Fruit fly (Drosophila melanogaster): ENCODE results near the gene ATP8B.

ATP8B gene

DNA sequence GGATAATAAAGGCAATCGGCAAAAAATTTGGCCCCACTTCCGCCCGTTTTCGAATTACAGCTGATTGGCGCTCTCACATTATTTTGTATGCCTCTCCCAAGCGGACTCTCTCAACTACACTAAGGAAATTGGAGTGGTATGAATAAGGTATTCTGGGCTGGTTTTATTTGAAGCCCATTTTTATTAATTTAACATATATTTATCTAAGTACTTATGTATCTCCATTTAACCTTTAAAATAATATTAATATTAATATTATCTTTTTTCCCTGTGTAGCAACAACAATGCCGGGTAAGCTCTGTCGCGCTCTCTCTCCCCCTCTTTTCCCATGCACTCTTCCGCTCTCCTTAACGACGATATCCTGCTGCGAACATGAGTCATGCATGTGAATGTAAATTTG lies 11.5 kb downstream of the ATP8B start (continued):
- peak; percentile 53 for TF ChIP-seq Smox (GFP tag; optimal IDR thresholded peaks at IDR 0.05)
- peak; percentile 73 for TF ChIP-seq CG6792 (GFP tag; optimal IDR thresholded peaks at IDR 0.05)
- TF ChIP-seq Sox102F (GFP tag; optimal IDR thresholded peaks at IDR 0.05), result peak; percentile 68
- peak; percentile 74 for TF ChIP-seq CG8632 (GFP tag; optimal IDR thresholded peaks at IDR 0.05)
- TF ChIP-seq CG15336 (GFP tag; IDR thresholded peaks at IDR 0.05), result no peak; the same call in 1 of the 2 replicates
- peak; percentile 67 for TF ChIP-seq topi (GFP tag; optimal IDR thresholded peaks at IDR 0.05)
- peak; percentile 71 for TF ChIP-seq Met (GFP tag; optimal IDR thresholded peaks at IDR 0.05)
- TF ChIP-seq Eip78C (GFP tag), result no peak

DNA sequence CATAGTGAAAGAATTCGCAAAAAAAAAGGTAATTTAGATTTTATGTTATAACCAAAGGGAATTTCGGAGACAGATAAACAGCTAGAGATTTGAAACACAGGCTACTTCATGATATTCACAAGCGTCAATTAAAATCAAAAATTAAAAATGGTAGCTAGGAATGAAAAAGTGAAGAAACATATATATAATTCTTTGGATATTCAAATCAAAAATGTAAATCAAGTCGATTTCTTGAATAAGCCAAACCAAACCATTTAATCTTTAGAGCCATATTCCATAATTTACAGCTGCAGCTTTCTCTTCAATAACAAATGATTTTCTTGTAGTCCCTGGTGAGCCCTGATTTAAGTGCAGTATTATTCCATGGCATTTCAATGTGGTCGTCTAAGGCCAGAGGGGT lies 27.6 kb downstream of the ATP8B start, which contains the start of gene CG14740:
Gene CG14740, minus strand, starts transcription at position 101 of the 400 bp plus-strand sequence.
- TF ChIP-seq ss (GFP tag; optimal IDR thresholded peaks at IDR 0.05) (no peak), esn (GFP tag; optimal IDR thresholded peaks at IDR 0.05) (no peak), achi (GFP tag; optimal IDR thresholded peaks at IDR 0.05) (no peak), Hr4 (GFP tag; optimal IDR thresholded peaks at IDR 0.05) (no peak), CG4318 (GFP tag; optimal IDR thresholded peaks at IDR 0.05) (no peak), acj6 (GFP tag; optimal IDR thresholded peaks at IDR 0.05) (no peak), CG11294 (GFP tag; IDR thresholded peaks at IDR 0.05) (no peak)

DNA sequence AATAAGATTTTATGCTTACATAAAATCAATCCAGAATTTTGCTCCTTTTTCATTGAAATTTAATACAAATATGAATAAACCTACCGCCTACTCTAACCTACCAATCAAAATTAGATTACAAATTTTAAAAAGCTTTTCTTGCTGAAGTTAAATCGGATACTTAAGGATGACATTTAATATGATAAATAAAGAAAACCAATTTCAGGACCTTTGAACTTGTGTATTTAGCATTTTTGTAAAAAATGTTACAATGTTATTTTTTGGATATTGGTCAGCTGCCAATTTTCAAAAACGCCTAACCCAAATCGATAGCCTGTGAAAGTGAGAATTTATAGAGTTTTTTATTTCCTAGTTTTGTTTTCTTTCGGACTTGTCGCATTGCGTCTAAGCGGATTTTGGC lies 41.3 kb downstream of the ATP8B start, which contains the start of gene CG14739:
Gene CG14739, minus strand, starts transcription at position 101 of the 400 bp plus-strand sequence.
- TF ChIP-seq fd59A (GFP tag; optimal IDR thresholded peaks at IDR 0.05) (no peak), pdm3 (GFP tag; optimal IDR thresholded peaks at IDR 0.05) (no peak), CG4318 (GFP tag; optimal IDR thresholded peaks at IDR 0.05) (no peak), acj6 (GFP tag; optimal IDR thresholded peaks at IDR 0.05) (no peak), CG7368 (GFP tag; optimal IDR thresholded peaks at IDR 0.05) (no peak), Gug (GFP tag; IDR thresholded peaks at IDR 0.05) (no peak), CG6854 (GFP tag; optimal IDR thresholded peaks at IDR 0.05) (no peak), dac (GFP tag; optimal IDR thresholded peaks at IDR 0.05) (no peak), CG15336 (GFP tag; IDR thresholded peaks at IDR 0.05) (no peak), CG9139 (GFP tag; optimal IDR thresholded peaks at IDR 0.05) (no peak), Eip78C (GFP tag) (no peak)

DNA sequence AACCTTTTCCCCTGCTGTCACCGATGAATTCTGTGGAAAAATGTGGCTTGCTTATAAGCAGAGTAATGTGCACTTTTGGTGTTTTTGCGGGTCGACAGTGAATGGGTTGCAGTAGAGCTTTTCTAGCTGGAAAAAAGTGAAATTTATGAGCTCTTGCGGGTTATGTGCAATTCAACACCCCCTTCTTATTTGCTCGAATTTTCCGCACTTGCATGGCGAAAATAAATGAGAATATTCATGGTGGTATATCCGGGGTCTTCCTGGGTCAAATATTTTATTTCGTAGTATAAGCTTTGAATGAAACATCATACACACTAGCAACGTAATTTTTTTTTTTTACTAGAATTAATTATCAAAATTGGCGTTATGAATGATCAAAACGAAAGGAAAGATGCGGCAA lies 50.2 kb downstream of the ATP8B start, which contains the start of gene CG14736:
Gene CG14736, plus strand, starts transcription at position 301 of the 400 bp plus-strand sequence.
- TF ChIP-seq lz (GFP tag; optimal IDR thresholded peaks at IDR 0.05), result no peak
- TF ChIP-seq Ets21C (GFP tag; optimal IDR thresholded peaks at IDR 0.05), result no peak
- no peak for TF ChIP-seq fkh (GFP tag; optimal IDR thresholded peaks at IDR 0.05)
- TF ChIP-seq pdm3 (GFP tag; optimal IDR thresholded peaks at IDR 0.05), result no peak
- TF ChIP-seq OdsH (GFP tag; optimal IDR thresholded peaks at IDR 0.05), result no peak
- TF ChIP-seq CG10631 (GFP tag; optimal IDR thresholded peaks at IDR 0.05), result no peak
- no peak for TF ChIP-seq net (GFP tag; optimal IDR thresholded peaks at IDR 0.05)
- no peak for TF ChIP-seq CG6792 (GFP tag; optimal IDR thresholded peaks at IDR 0.05)

DNA sequence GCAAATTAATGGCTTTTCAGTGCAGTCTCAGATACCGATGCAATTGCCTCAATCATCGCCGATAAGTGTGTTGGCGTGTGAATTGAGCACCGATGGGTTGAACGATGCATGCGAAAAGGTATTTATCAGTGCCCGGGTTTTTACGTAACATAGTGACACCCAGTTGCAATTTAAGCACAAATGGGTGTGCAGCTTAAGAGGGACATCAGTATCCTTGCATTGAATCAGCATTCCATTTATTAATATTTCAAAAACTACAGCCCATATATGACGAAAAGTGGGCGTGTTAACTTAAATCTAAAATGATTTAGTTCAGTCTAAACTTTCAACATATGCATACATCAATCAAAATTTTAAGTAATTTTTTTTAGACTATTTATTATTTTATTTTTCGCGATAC lies 57.6 kb downstream of the ATP8B start, which contains the start of gene ssp5:
Gene ssp5, plus strand, starts transcription at position 301 of the 400 bp plus-strand sequence.
- TF ChIP-seq svp (GFP tag) (peak; percentile 46), CG32006 (GFP tag; optimal IDR thresholded peaks at IDR 0.05) (no peak), fd85E (GFP tag; optimal IDR thresholded peaks at IDR 0.05) (no peak), Ets21C (GFP tag; optimal IDR thresholded peaks at IDR 0.05) (no peak), CG11762 (GFP tag; optimal IDR thresholded peaks at IDR 0.05; ENCODE audit: insufficient read depth) (no peak), esn (GFP tag; optimal IDR thresholded peaks at IDR 0.05) (no peak)

DNA sequence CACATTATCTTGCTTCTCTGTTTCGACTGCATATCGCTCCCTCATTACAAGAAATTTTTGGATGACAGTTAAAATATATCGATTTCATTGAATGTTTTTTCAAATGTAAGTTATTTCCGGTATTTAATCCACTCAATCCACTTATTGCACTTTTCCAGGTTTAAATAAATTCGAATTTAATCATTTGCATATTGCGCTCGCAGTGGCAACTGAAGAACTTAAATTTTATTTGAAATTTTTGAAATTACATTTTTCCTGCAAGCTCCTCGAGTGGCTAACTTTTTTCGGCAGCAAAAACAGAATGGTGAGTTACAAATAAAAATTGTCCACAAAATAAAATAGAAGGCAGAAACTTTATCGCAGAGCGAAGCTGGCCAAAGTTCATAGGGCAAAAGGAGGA lies 58.8 kb downstream of the ATP8B start, which contains the start of the genes CG31358, CG42504 and CG42505:
Gene CG31358, minus strand, starts transcription at position 101 of the 400 bp plus-strand sequence.
Gene CG42504, minus strand, starts transcription at position 101 of the 400 bp plus-strand sequence.
Gene CG42505, minus strand, starts transcription at position 101 of the 400 bp plus-strand sequence.
- TF ChIP-seq Blimp-1 (GFP tag; optimal IDR thresholded peaks at IDR 0.05) (no peak), CG11762 (GFP tag; optimal IDR thresholded peaks at IDR 0.05; ENCODE audit: insufficient read depth) (no peak), svp (GFP tag) (no peak), Eip93F (GFP tag; optimal IDR thresholded peaks at IDR 0.05) (no peak), vri (GFP tag; optimal IDR thresholded peaks at IDR 0.05) (no peak), CG6276 (GFP tag; optimal IDR thresholded peaks at IDR 0.05) (no peak), Lpt (GFP tag; optimal IDR thresholded peaks at IDR 0.05) (no peak), OdsH (GFP tag; optimal IDR thresholded peaks at IDR 0.05) (no peak), Ets21C (GFP tag; optimal IDR thresholded peaks at IDR 0.05) (no peak), CG8632 (GFP tag; optimal IDR thresholded peaks at IDR 0.05) (no peak), achi (GFP tag; optimal IDR thresholded peaks at IDR 0.05) (no peak), fd59A (GFP tag; optimal IDR thresholded peaks at IDR 0.05) (no peak), CG6808 (GFP tag; optimal IDR thresholded peaks at IDR 0.05) (no peak), CG34406 (GFP tag; optimal IDR thresholded peaks at IDR 0.05) (no peak)

Measured in whole organism, prepupa.